Worm (Caenorhabditis elegans) whole organism, early embryonic: ENCODE results near the gene C08F8.3.
"Not testable (repeated sequence)": the region's sequence is repeated elsewhere in the genome, so short reads cannot be mapped to it uniquely, and the experiment has no call there.

ENCODE experiments used
- B0310.2 ChIP-seq: sonication (generic microtip); optimal IDR thresholded peaks from 2 replicates; lab custom pipeline; 2016; ENCODE audit warnings: mild to moderate bottlenecking, missing genetic modification characterization, missing compliant biosample characterization
- F13C5.2 ChIP-seq: sonication (generic microtip); optimal IDR thresholded peaks from 2 replicates; lab custom pipeline; 2017; ENCODE audit warnings: mild to moderate bottlenecking, missing genetic modification characterization, inconsistent platforms, missing compliant biosample characterization
- aly-1 ChIP-seq: sonication (generic microtip); optimal IDR thresholded peaks from 2 replicates; lab custom pipeline; 2016; ENCODE audit warnings: missing genetic modification characterization, missing compliant biosample characterization
- ama-1 ChIP-seq: fragments of 150-350 bp; optimal IDR thresholded peaks from 2 replicates; lab custom pipeline; 2014
- ceh-13 ChIP-seq: fragments of 200-800 bp; sonication (Bioruptor generic); optimal IDR thresholded peaks from 2 replicates; lab custom pipeline; 2018; ENCODE audit warnings: mild to moderate bottlenecking, missing genetic modification characterization, missing compliant biosample characterization
- ceh-36 ChIP-seq: sonication (generic microtip); optimal IDR thresholded peaks from 2 replicates; lab custom pipeline; 2016; ENCODE audit warnings: missing genetic modification characterization, inconsistent platforms, missing compliant biosample characterization
- ets-7 ChIP-seq: sonication (generic microtip); optimal IDR thresholded peaks from 2 replicates; lab custom pipeline; 2016; ENCODE audit warnings: missing genotype, missing genetic modification characterization, missing compliant biosample characterization
- flt-1 ChIP-seq: fragments of 200-800 bp; sonication (Bioruptor generic); IDR thresholded peaks from 2 replicates; pipeline ENCODE4 v1.3.6; 2022; ENCODE audit warnings: missing genetic modification characterization, missing compliant biosample characterization
- hmbx-1 ChIP-seq: sonication (generic microtip); optimal IDR thresholded peaks from 2 replicates; lab custom pipeline; 2016; ENCODE audit warnings: mild to moderate bottlenecking, missing genetic modification characterization, missing compliant biosample characterization
- hmg-4 ChIP-seq: fragments of 200-800 bp; sonication (Bioruptor generic); optimal IDR thresholded peaks from 2 replicates; lab custom pipeline; 2018; ENCODE audit warnings: mild to moderate bottlenecking, missing genetic modification characterization, missing compliant biosample characterization
- hnd-1 ChIP-seq: sonication (generic microtip); optimal IDR thresholded peaks from 2 replicates; lab custom pipeline; 2016; ENCODE audit warnings: missing genetic modification characterization, missing compliant biosample characterization
- pes-1 ChIP-seq: fragments of 200-800 bp; sonication (Bioruptor generic); IDR thresholded peaks from 2 replicates; pipeline ENCODE4 v1.3.6; 2022; ENCODE audit warnings: missing genetic modification reagents, missing genetic modification characterization, missing compliant biosample characterization
- scrt-1 ChIP-seq: fragments of 200-800 bp; sonication (Bioruptor generic); IDR thresholded peaks from 2 replicates; pipeline ENCODE4 v1.3.6; 2022; ENCODE audit warnings: missing genetic modification characterization, missing compliant biosample characterization
- sea-1 ChIP-seq: fragments of 200-800 bp; sonication (Bioruptor generic); conservative IDR thresholded peaks from 2 replicates; pipeline ENCODE4 v1.3.6; 2022; ENCODE audit warnings: missing genetic modification characterization, missing compliant biosample characterization
- tbx-11 ChIP-seq: fragments of 200-800 bp; sonication (Bioruptor generic); IDR thresholded peaks from 2 replicates; pipeline ENCODE4 v1.3.6; 2022; ENCODE audit warnings: missing genetic modification characterization, missing compliant biosample characterization
- tbx-37 ChIP-seq: fragments of 200-800 bp; sonication (Bioruptor generic); conservative IDR thresholded peaks from 2 replicates; pipeline ENCODE4 v1.3.6; 2022; ENCODE audit warnings: missing genetic modification reagents, missing genetic modification characterization, missing compliant biosample characterization
- tra-4 ChIP-seq: sonication (generic microtip); optimal IDR thresholded peaks from 2 replicates; lab custom pipeline; 2017; ENCODE audit warnings: missing genetic modification characterization, missing compliant biosample characterization

The C08F8.3 gene

DNA sequence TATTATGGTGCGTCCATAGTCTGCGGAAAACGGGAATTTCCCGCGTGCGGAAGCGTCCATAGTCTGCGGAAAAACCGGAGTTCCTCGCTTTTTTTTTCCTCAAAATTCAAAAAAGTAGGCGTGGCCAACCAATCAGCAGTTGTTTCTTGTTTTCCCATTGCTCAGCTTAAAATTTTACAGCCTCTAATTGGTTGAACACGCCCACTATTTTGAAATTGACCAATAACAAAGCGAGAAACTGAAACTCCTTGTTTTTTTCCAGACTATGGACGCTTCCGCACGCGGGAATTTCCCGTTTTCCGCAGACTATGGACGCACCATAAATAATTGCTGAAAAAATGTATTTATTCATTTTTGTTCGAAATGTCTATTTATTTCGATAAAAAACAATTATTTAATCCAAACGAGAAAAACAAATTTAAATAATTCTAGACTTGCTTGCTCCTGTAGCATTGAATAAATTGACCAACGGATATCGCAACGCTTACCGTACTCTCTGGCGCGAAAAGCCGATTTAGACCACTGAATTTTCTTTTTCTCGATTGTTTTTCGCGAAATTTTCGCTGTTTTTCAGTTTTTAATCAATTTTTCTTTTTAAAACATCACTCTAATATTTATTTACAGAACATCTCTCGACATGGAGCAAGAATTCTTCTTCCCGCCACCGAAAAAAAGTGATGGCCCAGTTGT is at the start of gene C08F8.3:
Gene C08F8.3 (plus strand): TSS at position 620 of the 690 bp plus-strand sequence.
- TF ChIP-seq B0310.2 (tag; lab: Kevin White, UChicago); sea-1 (GFP tag; lab: Robert Waterston, UW); F13C5.2 (tag; lab: Kevin White, UChicago): not testable (repeated sequence)

- TF ChIP-seq ama-1 (lab: Kevin White, UChicago): no peak
- TF ChIP-seq ets-7: no peak
- TF ChIP-seq pes-1 (GFP tag; lab: Robert Waterston, UW): no peak
- no peak for TF ChIP-seq sea-1 (GFP tag; lab: Robert Waterston, UW)
- no peak for TF ChIP-seq hnd-1
- no peak for TF ChIP-seq F13C5.2 (tag; lab: Kevin White, UChicago)
- TF ChIP-seq tbx-37 (GFP tag; lab: Robert Waterston, UW): no peak
- no peak for TF ChIP-seq scrt-1 (GFP tag; lab: Robert Waterston, UW)
- no peak for TF ChIP-seq ceh-36 (tag; lab: Kevin White, UChicago)
- no peak for TF ChIP-seq ceh-13 (GFP tag; lab: Kevin White, UChicago)
- TF ChIP-seq hmg-4: no peak
These were observed 49.1 kb upstream of the C08F8.3 start, which contains the start of gene srlf-24 for ce11 chrIV:11105724-11106123. Gene srlf-24, minus strand, starts transcription at chrIV:11105824.

- no peak for TF ChIP-seq hmbx-1 (tag; lab: Kevin White, UChicago)
- no peak for TF ChIP-seq hnd-1
- TF ChIP-seq tra-4 (tag; lab: Kevin White, UChicago): no peak
- TF ChIP-seq pes-1 (GFP tag; lab: Robert Waterston, UW): no peak
These were observed 45.1 kb upstream of the C08F8.3 start, which contains the start of gene pigk-1 for ce11 chrIV:11109771-11110170. Gene pigk-1, minus strand, starts transcription at chrIV:11110018.

DNA sequence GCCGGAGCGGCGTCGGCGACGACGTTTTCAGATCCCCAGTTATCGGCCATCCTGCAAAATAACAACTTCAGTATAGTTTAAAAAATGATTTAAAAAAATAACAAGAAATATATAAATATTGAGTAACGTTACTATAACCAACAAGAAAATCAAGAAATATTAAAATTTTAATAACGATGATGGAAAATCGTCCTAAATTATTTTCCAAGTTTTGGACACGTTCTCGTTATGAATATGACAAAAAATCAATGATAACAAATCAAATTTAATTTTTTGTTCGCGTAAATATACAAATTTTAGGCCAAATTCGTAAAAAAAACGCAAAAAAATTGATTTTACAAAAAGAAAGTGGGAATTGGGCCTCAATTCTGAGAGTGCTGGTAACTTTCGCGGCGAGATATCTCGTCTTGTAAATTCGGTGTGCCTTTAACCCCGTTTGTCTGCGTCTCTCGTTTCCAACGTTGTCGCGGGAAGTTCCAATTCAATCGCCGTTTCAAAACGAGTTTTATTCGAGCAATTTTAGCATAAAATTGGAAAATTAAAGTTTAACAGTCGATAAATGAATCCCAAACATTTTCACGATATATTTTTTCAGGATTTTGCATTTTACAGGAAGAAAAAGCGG is 43.7 kb upstream of the C08F8.3 start, which contains the start of gene rps-5:
Gene rps-5 (minus strand): TSS at position 51 of the 625 bp plus-strand sequence.
- TF ChIP-seq hnd-1: no peak

DNA sequence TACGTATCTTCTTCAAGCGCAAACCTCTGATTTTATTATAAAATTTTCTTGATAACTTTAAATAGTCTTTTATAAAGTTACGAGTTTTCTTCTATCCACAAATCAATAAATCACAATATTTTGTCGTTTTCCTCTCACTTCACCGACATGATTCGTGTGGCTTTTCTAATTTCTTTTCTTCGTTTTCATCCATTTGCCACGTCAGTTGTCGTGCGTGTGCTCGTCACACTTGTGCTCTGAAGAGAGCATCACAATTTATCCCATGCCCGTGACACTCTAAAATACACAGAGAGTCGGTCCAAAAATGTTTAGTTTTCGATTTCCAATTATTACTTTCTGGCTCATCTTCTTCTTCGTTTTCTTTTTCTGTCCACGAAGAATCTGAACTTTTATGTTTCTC is 42.9 kb upstream of the C08F8.3 start:
- TF ChIP-seq ceh-36 (tag; lab: Kevin White, UChicago): no peak

ce11 chrIV:11112641-11113040 is 42.2 kb upstream of the C08F8.3 start, which contains the start of gene clc-9:
Gene clc-9, plus strand, starts transcription at chrIV:11112941.
- TF ChIP-seq ama-1 (lab: Kevin White, UChicago) (no peak), flt-1 (GFP tag; lab: Robert Waterston, UW) (no peak), ceh-36 (tag; lab: Kevin White, UChicago) (no peak), ceh-13 (GFP tag; lab: Kevin White, UChicago) (no peak), pes-1 (GFP tag; lab: Robert Waterston, UW) (no peak), tbx-37 (GFP tag; lab: Robert Waterston, UW) (no peak), ets-7 (no peak), tbx-11 (GFP tag; lab: Robert Waterston, UW) (no peak), F13C5.2 (tag; lab: Kevin White, UChicago) (no peak), hnd-1 (no peak)

DNA sequence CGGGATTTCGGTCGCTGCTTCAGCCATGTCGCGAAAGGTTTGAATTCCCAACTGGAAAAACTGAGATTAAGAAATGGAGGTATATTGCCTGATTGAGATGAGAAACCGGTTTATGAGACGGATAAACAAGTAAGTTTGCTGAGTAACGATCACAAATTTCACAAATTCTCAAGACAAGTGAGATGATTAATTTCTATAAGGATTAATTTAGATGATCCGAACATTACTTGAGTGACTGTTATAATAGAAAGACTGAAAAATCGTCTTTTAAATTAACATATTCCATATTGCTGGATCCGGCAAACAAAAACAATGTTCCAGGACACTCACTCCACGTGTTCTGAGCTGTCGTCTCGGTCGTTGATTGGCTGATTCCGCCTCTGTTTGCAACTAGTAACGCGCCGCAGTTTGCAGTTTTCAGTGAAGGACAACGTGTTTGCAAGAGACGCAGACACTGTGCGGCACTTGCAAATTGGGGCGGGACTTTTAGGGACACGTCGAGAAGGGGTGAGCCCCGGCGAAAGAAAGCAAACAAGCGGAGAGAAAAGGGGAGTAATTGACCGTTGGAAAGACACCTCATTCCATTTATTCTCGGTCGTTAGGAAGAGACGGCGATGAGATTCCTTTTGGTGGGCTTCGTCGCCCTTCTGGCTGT is 35.9 kb upstream of the C08F8.3 start, which contains the start of the genes imp-2 and enpl-1:
Gene imp-2 (minus strand): TSS at position 51 of the 655 bp plus-strand sequence.
Gene enpl-1 (plus strand): TSS at position 462 of the 655 bp plus-strand sequence.
- TF ChIP-seq hnd-1 (no peak), ama-1 (lab: Kevin White, UChicago) (no peak), hmbx-1 (tag; lab: Kevin White, UChicago) (no peak), scrt-1 (GFP tag; lab: Robert Waterston, UW) (no peak), aly-1 (tag; lab: Kevin White, UChicago) (peak; percentile 60), ceh-13 (GFP tag; lab: Kevin White, UChicago) (no peak), pes-1 (GFP tag; lab: Robert Waterston, UW) (no peak), B0310.2 (tag; lab: Kevin White, UChicago) (no peak), tra-4 (tag; lab: Kevin White, UChicago) (no peak), flt-1 (GFP tag; lab: Robert Waterston, UW) (0 out of 2 replicates have a peak, but pooled peaks have one; percentile 36), ceh-36 (tag; lab: Kevin White, UChicago) (no peak), sea-1 (GFP tag; lab: Robert Waterston, UW) (no peak), tbx-37 (GFP tag; lab: Robert Waterston, UW) (no peak), hmg-4 (peak; percentile 68), F13C5.2 (tag; lab: Kevin White, UChicago) (peak; percentile 86), tbx-11 (GFP tag; lab: Robert Waterston, UW) (no peak), ets-7 (no peak)
